Worm (Caenorhabditis elegans) whole organism, midembryonic: ENCODE results near the gene Y67D8C.9.

Experiments used
- T22C8.4 ChIP-seq: fragments of 200-800 bp; sonication (Bioruptor generic); IDR thresholded peaks from 2 replicates; pipeline ENCODE4 v1.3.6; 2022; ENCODE audit warnings: missing genetic modification characterization, missing compliant biosample characterization
- flt-1 ChIP-seq: fragments of 200-800 bp; sonication (Bioruptor generic); IDR thresholded peaks from 2 replicates; pipeline ENCODE4 v1.3.6; 2022; ENCODE audit warnings: missing genetic modification characterization, missing compliant biosample characterization
- klf-2 ChIP-seq: fragments of 200-800 bp; sonication (Bioruptor generic); conservative IDR thresholded peaks from 2 replicates; pipeline ENCODE4 v1.3.6; 2022; ENCODE audit warnings: missing genetic modification reagents, missing genetic modification characterization, missing compliant biosample characterization
- med-1 ChIP-seq: sonication (generic microtip); optimal IDR thresholded peaks from 2 replicates; lab custom pipeline; 2017; ENCODE audit warnings: missing genetic modification characterization, mild to moderate bottlenecking, missing compliant biosample characterization, antibody characterized with exemption, missing genetic modification reagents; ENCODE audit not compliant: insufficient read depth
- tab-1 ChIP-seq: fragments of 200-800 bp; sonication (Bioruptor generic); IDR thresholded peaks from 2 replicates; pipeline ENCODE4 v1.3.6; 2022; ENCODE audit warnings: missing genetic modification characterization, missing compliant biosample characterization
- ztf-23 ChIP-seq: fragments of 200-800 bp; sonication (Bioruptor generic); IDR thresholded peaks from 2 replicates; pipeline ENCODE4 v1.3.6; 2022; ENCODE audit warnings: missing genetic modification reagents, missing genetic modification characterization, missing compliant biosample characterization
- ztf-29 ChIP-seq: fragments of 200-800 bp; sonication (Bioruptor generic); IDR thresholded peaks from 2 replicates; pipeline ENCODE4 v1.3.6; 2022; ENCODE audit warnings: missing genetic modification reagents, missing genetic modification characterization, missing compliant biosample characterization

ce11 chrIV:3055848-3056247 lies 30.9 kb downstream of the Y67D8C.9 start:
- TF ChIP-seq tab-1 (GFP tag; lab: Robert Waterston, UW) = no peak
- no peak for TF ChIP-seq klf-2 (GFP tag; lab: Robert Waterston, UW)
- no peak for TF ChIP-seq med-1 (GFP tag; lab: Kevin White, UChicago)
- no peak for TF ChIP-seq flt-1 (GFP tag; lab: Robert Waterston, UW)
- TF ChIP-seq ztf-23 (GFP tag; lab: Robert Waterston, UW) = no peak
- no peak for TF ChIP-seq ztf-29
- no peak for TF ChIP-seq T22C8.4
